Fruit fly (Drosophila melanogaster): ENCODE measurements around the gene CG18809.
A peak's percentile ranks its signal among the peaks of the same experiment; 100 is the strongest.

CG18809 gene

dm6 chrX:19784875-19785274 is 40.7 kb upstream of the CG18809 start (continued):
- TF ChIP-seq Antp (GFP tag; optimal IDR thresholded peaks at IDR 0.05) (peak; percentile 18), HLH3B (GFP tag; IDR thresholded peaks at IDR 0.05) (no peak), dpn (GFP tag; optimal IDR thresholded peaks at IDR 0.05) (peak in 1 of 2 experiments; percentile 26), Doc2 (GFP tag; IDR thresholded peaks at IDR 0.05) (no peak), B-H2 (GFP tag; optimal IDR thresholded peaks at IDR 0.05) (no peak), CG11085 (GFP tag; IDR thresholded peaks at IDR 0.05) (no peak), CG5180 (GFP tag; optimal IDR thresholded peaks at IDR 0.05) (no peak), Dfd (GFP tag; optimal IDR thresholded peaks at IDR 0.05) (no peak), zfh1 (GFP tag; IDR thresholded peaks at IDR 0.05) (peak; percentile 38; the same call in 2 of the 3 replicates), Hey (tag; optimal IDR thresholded peaks at IDR 0.05) (no peak), CG17186 (GFP tag; optimal IDR thresholded peaks at IDR 0.05) (no peak), tap (tag; optimal IDR thresholded peaks at IDR 0.05) (no peak), Kr (GFP tag; optimal IDR thresholded peaks at IDR 0.05) (no peak), CG8359 (GFP tag; optimal IDR thresholded peaks at IDR 0.05; ENCODE audit: borderline replicate concordance) (no peak), her (GFP tag; optimal IDR thresholded peaks at IDR 0.05) (no peak), dm (GFP tag; optimal IDR thresholded peaks at IDR 0.05) (no peak), CG10321 (GFP tag; IDR thresholded peaks at IDR 0.05) (no peak), CG7839 (tag; optimal IDR thresholded peaks at IDR 0.05) (peak; percentile 55), CG12155 (GFP tag; optimal IDR thresholded peaks at IDR 0.05) (no peak), Doc3 (GFP tag; IDR thresholded peaks at IDR 0.05; ENCODE audit: partially characterized antibody) (no peak), Dp (GFP tag; optimal IDR thresholded peaks at IDR 0.05) (no peak), lilli (GFP tag; optimal IDR thresholded peaks at IDR 0.05) (peak; percentile 18), CG30403 (GFP tag; optimal IDR thresholded peaks at IDR 0.05) (peak; percentile 31), PHDP (tag; optimal IDR thresholded peaks at IDR 0.05) (peak; percentile 19), CG6854 (GFP tag; optimal IDR thresholded peaks at IDR 0.05) (no peak), CG14965 (GFP tag; optimal IDR thresholded peaks at IDR 0.05; ENCODE audit: borderline replicate concordance) (no peak), CG14710 (tag; optimal IDR thresholded peaks at IDR 0.05) (peak; percentile 31), vnd (GFP tag; IDR thresholded peaks at IDR 0.05; ENCODE audit: partially characterized antibody) (no peak), CG8765 (GFP tag; IDR thresholded peaks at IDR 0.05) (no peak), Camta (GFP tag; optimal IDR thresholded peaks at IDR 0.05) (no peak), CG2120 (GFP tag; optimal IDR thresholded peaks at IDR 0.05) (peak; percentile 14), CG4854 (GFP tag; optimal IDR thresholded peaks at IDR 0.05) (no peak), az2 (GFP tag; optimal IDR thresholded peaks at IDR 0.05) (peak; percentile 21), fd102C (GFP tag; optimal IDR thresholded peaks at IDR 0.05) (no peak), CG13624 (GFP tag; optimal IDR thresholded peaks at IDR 0.05) (no peak), Xrp1 (GFP tag; IDR thresholded peaks at IDR 0.05) (peak; percentile 71), gem (tag; optimal IDR thresholded peaks at IDR 0.05) (peak; percentile 63), Vsx1 (GFP tag; optimal IDR thresholded peaks at IDR 0.05) (no peak), Six4 (GFP tag; optimal IDR thresholded peaks at IDR 0.05) (peak; percentile 15), CG10979 (tag; optimal IDR thresholded peaks at IDR 0.05) (peak; percentile 45), CG17328 (GFP tag; IDR thresholded peaks at IDR 0.05) (no peak), prd (optimal IDR thresholded peaks at IDR 0.05) (no peak), prd (GFP tag; IDR thresholded peaks at IDR 0.05) (peak; percentile 56; the same call in 2 of the 3 replicates), gt (GFP tag; IDR thresholded peaks at IDR 0.05) (no peak), gcm (GFP tag; optimal IDR thresholded peaks at IDR 0.05) (peak; percentile 5), Hr3 (GFP tag; optimal IDR thresholded peaks at IDR 0.05) (peak; percentile 19), CG3995 (GFP tag; optimal IDR thresholded peaks at IDR 0.05) (no peak), chif (GFP tag; optimal IDR thresholded peaks at IDR 0.05) (peak; percentile 15 to 37), nerfin-1 (tag; optimal IDR thresholded peaks at IDR 0.05) (no peak), CG6791 (GFP tag; IDR thresholded peaks at IDR 0.05; ENCODE audit: partially characterized antibody) (no peak), CG12744 (GFP tag; optimal IDR thresholded peaks at IDR 0.05) (no peak)

All from whole organism, embryonic.